Fruit fly (Drosophila melanogaster) whole organism, embryonic: ENCODE results near the gene slow.

ENCODE experiments used
- CG3163 ChIP-seq: fragments of 200-800 bp; sonication (Bioruptor generic); optimal IDR thresholded peaks from 3 replicates; lab custom pipeline; 2016; ENCODE audit warnings: missing biosample characterization, missing genetic modification characterization
- CG6854 ChIP-seq: fragments of 200-800 bp; sonication (Bioruptor generic); optimal IDR thresholded peaks from 3 replicates; lab custom pipeline; 2017; ENCODE audit warnings: missing biosample characterization, mild to moderate bottlenecking, missing genetic modification characterization
- Dip2 ChIP-seq: fragments of 200-800 bp; sonication (Bioruptor generic); IDR thresholded peaks from 2 replicates; pipeline ENCODE4 v1.3.6; 2022; ENCODE audit warnings: missing biosample characterization, missing genetic modification characterization
- Eip74EF ChIP-seq, 2 experiments: fragments of 200-800 bp in 1 of 2; fragments of >200 bp in 1 of 2; sonication (Bioruptor generic) in 1 of 2; optimal IDR thresholded peaks; 2 replicates each; lab custom pipeline; 2017 to 2019; ENCODE audit warnings: missing biosample characterization in 2 of 2, missing genetic modification characterization in 2 of 2, mild to moderate bottlenecking in 1 of 2, moderate library complexity in 1 of 2
- Fer1 ChIP-seq: fragments of 200-800 bp; sonication (Bioruptor generic); optimal IDR thresholded peaks from 2 replicates; lab custom pipeline; 2017; ENCODE audit warnings: missing biosample characterization, mild to moderate bottlenecking, missing genetic modification characterization
- Hsf ChIP-seq: fragments of 200-800 bp; sonication (Bioruptor generic); optimal IDR thresholded peaks from 3 replicates; lab custom pipeline; 2016; ENCODE audit warnings: missing biosample characterization, missing genetic modification characterization
- NC2β ChIP-seq: fragments of 200-800 bp; sonication (Bioruptor generic); optimal IDR thresholded peaks from 2 replicates; lab custom pipeline; 2016; ENCODE audit warnings: missing biosample characterization, missing genetic modification characterization
- NfI ChIP-seq: fragments of 200-800 bp; sonication (Bioruptor generic); optimal IDR thresholded peaks from 3 replicates; lab custom pipeline; 2018; ENCODE audit warnings: missing biosample characterization, mild to moderate bottlenecking, missing genetic modification characterization, moderate library complexity
- TFAM ChIP-seq: fragments of 200-800 bp; sonication (Bioruptor generic); optimal IDR thresholded peaks from 2 replicates; lab custom pipeline; 2017; ENCODE audit warnings: missing biosample characterization, missing genetic modification characterization, inconsistent platforms
- Xrp1 ChIP-seq: fragments of 200-800 bp; sonication (Bioruptor generic); IDR thresholded peaks from 2 replicates; pipeline ENCODE4 v1.3.6; 2022; ENCODE audit warnings: missing biosample characterization, missing genetic modification characterization
- gcm2 ChIP-seq: fragments of 200-800 bp; sonication (Bioruptor generic); optimal IDR thresholded peaks from 2 replicates; lab custom pipeline; 2016; ENCODE audit warnings: missing biosample characterization, missing genetic modification characterization
- inv ChIP-seq: fragments of 200-800 bp; sonication (Bioruptor generic); IDR thresholded peaks from 2 replicates; pipeline ENCODE4 v1.3.6; 2022; ENCODE audit warnings: missing biosample characterization, missing genetic modification characterization; ENCODE audit not compliant: partially characterized antibody
- tio ChIP-seq: fragments of 200-800 bp; sonication (Bioruptor generic); optimal IDR thresholded peaks from 2 replicates; lab custom pipeline; 2017; ENCODE audit warnings: missing biosample characterization, missing genetic modification characterization, inconsistent platforms
- z ChIP-seq: fragments of 200-800 bp; sonication (Bioruptor generic); IDR thresholded peaks from 3 replicates; pipeline ENCODE4 v1.3.6; 2022; ENCODE audit warnings: missing biosample characterization, missing genetic modification characterization

dm6 chr3L:4371978-4372377 is 12.3 kb upstream of the slow start:
- TF ChIP-seq CG6854 (GFP tag; lab: Kevin White, UChicago) (no peak), Fer1 (GFP tag; lab: Kevin White, UChicago) (no peak), Hsf (GFP tag; lab: Kevin White, UChicago) (no peak), NfI (GFP tag; lab: Kevin White, UChicago) (no peak), CG3163 (GFP tag; lab: Kevin White, UChicago) (no peak), gcm2 (GFP tag; lab: Kevin White, UChicago) (no peak), Dip2 (GFP tag; lab: Robert Waterston, UW) (no peak), TFAM (no peak), NC2β (GFP tag; lab: Kevin White, UChicago) (no peak), inv (GFP tag; lab: Robert Waterston, UW) (no peak), Xrp1 (GFP tag; lab: Robert Waterston, UW) (0 out of 2 replicates have a peak, but pooled peaks have one; percentile 7), tio (GFP tag; lab: Kevin White, UChicago) (no peak), Eip74EF (GFP tag; optimal IDR thresholded peaks at IDR 0.05; lab: Kevin White, UChicago) (no peak), z (GFP tag; lab: Robert Waterston, UW) (no peak)
